Worm (Caenorhabditis elegans) whole organism, late embryonic: Measurements from ENCODE around the gene aipr-1.

Source experiments
- ceh-22 ChIP-seq: sonication (generic microtip); optimal IDR thresholded peaks from 2 replicates; lab custom pipeline; 2017; ENCODE audit warnings: missing biosample characterization, missing genetic modification characterization
- ceh-45 ChIP-seq: fragments of 200-800 bp; sonication (Bioruptor generic); IDR thresholded peaks from 2 replicates; pipeline ENCODE4 v1.3.6; 2022; ENCODE audit warnings: missing genetic modification reagents, missing genetic modification characterization, missing compliant biosample characterization
- nhr-11 ChIP-seq: fragments of 150-350 bp; optimal IDR thresholded peaks from 2 replicates; lab custom pipeline; 2014; ENCODE audit warnings: missing biosample characterization, missing genetic modification characterization
- pha-4 ChIP-seq: fragments of 150-350 bp; optimal IDR thresholded peaks from 2 replicates; lab custom pipeline; 2018; ENCODE audit warnings: missing biosample characterization, missing genetic modification reagents, missing genetic modification characterization

DNA sequence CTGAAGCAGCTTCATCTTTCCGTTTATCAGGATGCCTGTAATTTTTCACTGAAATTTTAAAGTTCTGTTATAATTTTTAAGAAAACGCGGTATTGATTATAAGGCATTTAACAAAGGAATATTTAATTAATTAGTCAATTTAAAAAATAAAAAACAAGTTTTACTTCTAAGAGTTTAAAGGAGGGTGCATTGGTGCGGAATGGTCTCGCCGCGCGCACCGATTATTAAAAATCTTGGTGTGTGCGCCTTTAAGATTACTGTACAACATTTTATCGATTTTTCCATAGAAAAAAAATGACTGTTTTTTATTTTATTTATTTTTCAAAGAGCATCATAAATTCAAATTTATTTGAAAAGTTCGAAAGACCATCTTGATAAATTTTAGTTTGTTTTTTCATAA lies 3.5 kb upstream of the aipr-1 start:
- TF ChIP-seq nhr-11: no peak
- no peak for TF ChIP-seq ceh-22 (tag; lab: Kevin White, UChicago)
- TF ChIP-seq ceh-45 (GFP tag; lab: Robert Waterston, UW): no peak
- no peak for TF ChIP-seq pha-4 (tag; lab: Kevin White, UChicago)
